Fruit fly (Drosophila melanogaster) whole organism: Measurements from ENCODE around the gene hook.

Source experiments
- CG8478 ChIP-seq: fragments of >200 bp; optimal IDR thresholded peaks from 2 replicates; lab custom pipeline; 2018; ENCODE audit warnings: inconsistent platforms
- pan ChIP-seq: fragments of >200 bp; optimal IDR thresholded peaks from 2 replicates; lab custom pipeline; 2017
- psq ChIP-seq: fragments of >200 bp; optimal IDR thresholded peaks from 2 replicates; lab custom pipeline; 2017

DNA sequence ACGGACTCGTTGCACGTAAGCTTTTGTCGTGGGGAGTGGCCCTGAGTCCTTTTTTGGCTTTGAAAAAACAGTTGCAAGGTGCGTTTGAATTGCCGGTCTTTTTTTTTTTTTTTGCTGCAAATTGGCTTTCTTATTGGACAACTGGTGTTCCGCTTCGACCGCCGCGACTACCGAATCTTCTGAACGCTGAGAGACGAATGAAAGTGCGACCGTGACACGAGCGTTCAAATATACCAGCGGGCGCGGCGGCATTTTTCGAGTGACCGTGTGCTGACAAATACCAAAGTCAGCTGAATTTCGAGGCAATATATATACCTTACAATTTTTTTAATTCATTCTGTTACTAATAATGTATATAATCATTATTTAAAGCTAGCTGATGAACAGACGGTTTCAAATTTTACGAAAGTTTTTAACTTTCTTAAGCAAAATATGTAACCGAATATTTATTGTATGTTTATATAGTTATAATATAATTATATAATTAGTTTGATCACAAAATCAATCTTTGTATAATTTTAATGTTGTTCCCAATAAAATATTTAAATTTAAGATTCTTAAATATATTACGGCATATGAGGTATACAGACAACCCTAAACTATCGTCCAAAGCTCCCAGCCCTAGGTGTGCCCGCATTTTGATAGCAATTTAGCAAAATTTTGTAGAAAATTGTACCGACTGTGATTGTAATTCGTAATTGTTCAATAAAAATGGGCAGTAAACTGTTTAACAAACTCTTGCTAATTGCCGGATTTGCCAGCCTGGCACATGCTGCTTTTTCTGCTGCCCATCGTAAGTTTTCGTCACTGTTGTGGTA lies 46.0 kb downstream of the hook start, which contains the start of the genes Swip-1 and EMC5:
- TF ChIP-seq pan (lab: Kevin White, UChicago) (no peak), psq (lab: Kevin White, UChicago) (no peak), CG8478 (lab: Kevin White, UChicago) (no peak)
